Worm (Caenorhabditis elegans) whole organism, dauer: ENCODE results near the gene C14C6.8.

ENCODE experiments used
- unc-62 ChIP-seq: sonication (generic microtip); optimal IDR thresholded peaks from 2 replicates; lab custom pipeline; 2017; ENCODE audit warnings: missing biosample characterization, missing genetic modification reagents, missing genetic modification characterization

The C14C6.8 gene

ce11 chrV:512420-512819 lies 40.5 kb downstream of the C14C6.8 start, which contains the start of gene srh-37:
srh-37 (minus strand) TSS chrV:512520.
- TF ChIP-seq unc-62, result no peak

- no peak for TF ChIP-seq unc-62
Observed at ce11 chrV:505191-505590, 47.8 kb downstream of the C14C6.8 start, which contains the start of gene srlf-19. srlf-19 (plus strand) TSS chrV:505491.

DNA sequence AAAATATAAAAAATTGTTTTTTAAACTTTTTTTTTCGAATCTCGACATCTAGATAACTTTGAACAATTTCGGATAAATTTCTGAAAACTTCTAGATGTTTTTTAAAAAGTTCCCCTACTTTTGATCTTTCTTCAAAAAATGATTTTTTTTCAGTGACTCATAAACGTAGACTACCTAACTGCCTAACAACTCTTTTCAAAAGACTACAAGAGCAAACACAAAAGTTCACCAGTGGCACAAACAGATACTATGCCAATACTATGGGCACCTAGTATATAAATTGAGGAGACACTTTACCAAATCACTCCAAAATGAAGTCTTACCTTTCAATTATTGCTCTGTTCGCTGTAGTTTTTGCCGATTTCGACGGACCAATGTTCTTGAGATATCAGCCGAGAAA lies 49.2 kb downstream of the C14C6.8 start, which contains the start of gene srlf-35:
Gene srlf-35 (plus strand): TSS at position 301 of the 400 bp plus-strand sequence.
- no peak for TF ChIP-seq unc-62

DNA sequence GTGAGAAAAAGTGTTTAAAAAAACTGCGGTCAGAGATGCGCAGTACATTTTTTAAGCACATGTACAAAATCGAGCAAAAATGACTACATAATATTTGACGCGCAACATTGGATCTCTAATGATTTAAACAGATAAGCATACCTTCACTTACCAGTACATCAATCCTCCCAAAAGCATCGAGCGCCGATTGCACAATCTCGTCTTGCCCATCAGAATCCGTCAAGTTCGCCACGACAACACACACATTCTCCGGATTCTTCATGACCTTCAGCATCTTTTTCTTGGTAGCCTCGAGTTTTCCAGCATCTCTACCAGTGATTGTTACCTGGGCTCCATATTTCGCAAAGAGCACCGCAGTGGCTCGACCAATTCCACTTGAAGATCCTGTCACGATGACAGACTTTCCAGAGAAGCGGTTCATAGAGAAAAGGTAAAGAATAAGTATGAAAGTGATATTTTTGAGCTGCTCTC lies 50.1 kb downstream of the C14C6.8 start, which contains the start of gene T01G6.10:
Gene T01G6.10 (minus strand): TSS at position 421 of the 471 bp plus-strand sequence.
- no peak for TF ChIP-seq unc-62
